Fruit fly (Drosophila melanogaster) whole organism, pupa: Measurements from ENCODE around the gene NT1.

Experiments used
- CG10348 ChIP-seq: fragments of 200-800 bp; sonication (Bioruptor generic); IDR thresholded peaks from 2 replicates; pipeline ENCODE4 v1.3.6; 2022; ENCODE audit warnings: missing biosample characterization, missing genetic modification characterization
- CG12605 ChIP-seq: fragments of 200-800 bp; sonication (Bioruptor generic); IDR thresholded peaks from 2 replicates; pipeline ENCODE4 v1.3.6; 2022; ENCODE audit warnings: missing biosample characterization, missing genetic modification characterization
- CG13204 ChIP-seq: fragments of 200-800 bp; sonication (Bioruptor generic); optimal IDR thresholded peaks from 2 replicates; lab custom pipeline; 2018; ENCODE audit warnings: missing biosample characterization, mild to moderate bottlenecking, missing genetic modification characterization, moderate library complexity
- CG14655 ChIP-seq: fragments of 200-800 bp; sonication (Bioruptor generic); optimal IDR thresholded peaks from 3 replicates; lab custom pipeline; 2017; ENCODE audit warnings: mild to moderate bottlenecking, missing biosample characterization, missing genetic modification reagents, missing genetic modification characterization
- CG15710 ChIP-seq: fragments of 200-800 bp; sonication (Bioruptor generic); optimal IDR thresholded peaks from 2 replicates; lab custom pipeline; 2018; ENCODE audit warnings: missing biosample characterization, mild to moderate bottlenecking, missing genetic modification characterization, moderate library complexity
- CG17806 ChIP-seq: fragments of 200-800 bp; sonication (Bioruptor generic); optimal IDR thresholded peaks from 2 replicates; lab custom pipeline; 2018; ENCODE audit warnings: missing biosample characterization, mild to moderate bottlenecking, missing genetic modification characterization, moderate library complexity
- CG32121 ChIP-seq: fragments of 200-800 bp; sonication (Bioruptor generic); IDR thresholded peaks from 2 replicates; pipeline ENCODE4 v1.3.6; 2022; ENCODE audit warnings: missing biosample characterization, missing genetic modification characterization
- CG34367 ChIP-seq: fragments of 200-800 bp; sonication (Bioruptor generic); optimal IDR thresholded peaks from 2 replicates; lab custom pipeline; 2018; ENCODE audit warnings: missing biosample characterization, mild to moderate bottlenecking, missing genetic modification characterization
- CG4496 ChIP-seq: fragments of 200-800 bp; sonication (Bioruptor generic); IDR thresholded peaks from 3 replicates; pipeline ENCODE4 v1.3.6; 2022; ENCODE audit warnings: missing biosample characterization, missing genetic modification characterization
- CG8159 ChIP-seq: fragments of 200-800 bp; sonication (Bioruptor generic); optimal IDR thresholded peaks from 3 replicates; lab custom pipeline; 2018; ENCODE audit warnings: missing biosample characterization, mild to moderate bottlenecking, missing genetic modification characterization, moderate library complexity
- CG8301 ChIP-seq: fragments of 200-800 bp; sonication (Bioruptor generic); optimal IDR thresholded peaks from 2 replicates; lab custom pipeline; 2018; ENCODE audit warnings: missing biosample characterization, mild to moderate bottlenecking, missing genetic modification characterization
- CG9948 ChIP-seq: fragments of 200-800 bp; sonication (Bioruptor generic); optimal IDR thresholded peaks from 2 replicates; lab custom pipeline; 2018; ENCODE audit warnings: missing biosample characterization, mild to moderate bottlenecking, missing genetic modification characterization, moderate library complexity
- D1 ChIP-seq: fragments of 200-800 bp; sonication (Bioruptor generic); optimal IDR thresholded peaks from 2 replicates; lab custom pipeline; 2018; ENCODE audit warnings: missing biosample characterization, mild to moderate bottlenecking, missing genetic modification characterization, moderate library complexity
- EcR ChIP-seq: fragments of 200-800 bp; sonication (Bioruptor generic); optimal IDR thresholded peaks from 3 replicates; lab custom pipeline; 2019; ENCODE audit warnings: missing biosample characterization, missing genetic modification characterization, mild to moderate bottlenecking, moderate library complexity, missing genetic modification reagents
- Ets98B ChIP-seq: fragments of 200-800 bp; sonication (Bioruptor generic); IDR thresholded peaks from 2 replicates; pipeline ENCODE4 v1.3.6; 2022; ENCODE audit warnings: missing biosample characterization, missing genetic modification characterization
- Pif1A ChIP-seq: fragments of 200-800 bp; sonication (Bioruptor generic); optimal IDR thresholded peaks from 3 replicates; lab custom pipeline; 2016; ENCODE audit warnings: missing biosample characterization, missing genetic modification characterization
- Pif1B ChIP-seq: fragments of 200-800 bp; sonication (Bioruptor generic); optimal IDR thresholded peaks from 3 replicates; lab custom pipeline; 2016; ENCODE audit warnings: missing biosample characterization, missing genetic modification characterization
- Snoo ChIP-seq: fragments of 200-800 bp; sonication (Bioruptor generic); optimal IDR thresholded peaks from 3 replicates; lab custom pipeline; 2017; ENCODE audit warnings: missing biosample characterization, mild to moderate bottlenecking, missing genetic modification characterization, inconsistent platforms
- fd96Ca ChIP-seq: fragments of 200-800 bp; sonication (Bioruptor generic); IDR thresholded peaks from 3 replicates; pipeline ENCODE4 v1.3.6; 2022; ENCODE audit warnings: missing biosample characterization, missing genetic modification characterization
- gl ChIP-seq: fragments of 200-800 bp; sonication (Bioruptor generic); optimal IDR thresholded peaks from 2 replicates; lab custom pipeline; 2018; ENCODE audit warnings: missing biosample characterization, mild to moderate bottlenecking, missing genetic modification characterization
- rn ChIP-seq: fragments of 200-800 bp; sonication (Bioruptor generic); IDR thresholded peaks from 2 replicates; pipeline ENCODE4 v1.3.6; 2022; ENCODE audit warnings: missing biosample characterization, missing genetic modification characterization

NT1 gene

dm6 chr3L:4510317-4510716, 2.1 kb upstream of the NT1 start:
- TF ChIP-seq rn (GFP tag; lab: Robert Waterston, UW) = no peak
- TF ChIP-seq CG4496 (GFP tag; lab: Robert Waterston, UW) = no peak
- no peak for TF ChIP-seq Snoo (tag; lab: Kevin White, UChicago)

dm6 chr3L:4508926-4509457, 759 bp upstream of the NT1 start:
- TF ChIP-seq Pif1B (peak; percentile 10), D1 (tag; lab: Kevin White, UChicago) (no peak), Pif1A (peak; percentile 3), CG15710 (tag; lab: Kevin White, UChicago) (no peak), Ets98B (GFP tag; lab: Robert Waterston, UW) (no peak), rn (GFP tag; lab: Robert Waterston, UW) (no peak), CG34367 (tag; lab: Kevin White, UChicago) (no peak), CG10348 (GFP tag; lab: Robert Waterston, UW) (no peak), CG13204 (GFP tag; lab: Kevin White, UChicago) (no peak), CG12605 (GFP tag; lab: Robert Waterston, UW) (no peak), CG14655 (GFP tag; lab: Kevin White, UChicago) (no peak), CG4496 (GFP tag; lab: Robert Waterston, UW) (no peak), CG32121 (no peak), CG8159 (tag; lab: Kevin White, UChicago) (no peak), Snoo (tag; lab: Kevin White, UChicago) (no peak), EcR (GFP tag; lab: Kevin White, UChicago) (no peak), CG8301 (tag; lab: Kevin White, UChicago) (no peak), gl (tag; lab: Kevin White, UChicago) (no peak), fd96Ca (GFP tag; lab: Robert Waterston, UW) (no peak), CG9948 (tag; lab: Kevin White, UChicago) (peak; percentile 1), CG17806 (tag; lab: Kevin White, UChicago) (no peak)

dm6 chr3L:4507846-4508245, 387 bp downstream of the NT1 start:
- TF ChIP-seq CG12605 (GFP tag; lab: Robert Waterston, UW) (no peak), CG13204 (GFP tag; lab: Kevin White, UChicago) (no peak), rn (GFP tag; lab: Robert Waterston, UW) (no peak), Ets98B (GFP tag; lab: Robert Waterston, UW) (no peak), CG8159 (tag; lab: Kevin White, UChicago) (no peak), CG9948 (tag; lab: Kevin White, UChicago) (no peak)
- TF ChIP-seq, all 21 proteins: peak for 0

dm6 chr3L:4501406-4501805, 6.8 kb downstream of the NT1 start:
- TF ChIP-seq Pif1B (no peak), Ets98B (GFP tag; lab: Robert Waterston, UW) (no peak), CG32121 (no peak), CG12605 (GFP tag; lab: Robert Waterston, UW) (no peak), CG10348 (GFP tag; lab: Robert Waterston, UW) (no peak), CG8159 (tag; lab: Kevin White, UChicago) (no peak), CG34367 (tag; lab: Kevin White, UChicago) (no peak), fd96Ca (GFP tag; lab: Robert Waterston, UW) (no peak), Snoo (tag; lab: Kevin White, UChicago) (no peak), CG8301 (tag; lab: Kevin White, UChicago) (no peak), EcR (GFP tag; lab: Kevin White, UChicago) (no peak), CG14655 (GFP tag; lab: Kevin White, UChicago) (no peak)
- TF ChIP-seq, all 21 proteins: peak for 0

dm6 chr3L:4500400-4500799, 7.8 kb downstream of the NT1 start, which contains the start of gene CG13720:
Gene CG13720 (minus strand): TSS chr3L:4500500.
- no peak for TF ChIP-seq Pif1A
- no peak for TF ChIP-seq D1 (tag; lab: Kevin White, UChicago)
- no peak for TF ChIP-seq CG12605 (GFP tag; lab: Robert Waterston, UW)
- peak; percentile 25 for TF ChIP-seq CG14655 (GFP tag; lab: Kevin White, UChicago)

- TF ChIP-seq CG14655 (GFP tag; lab: Kevin White, UChicago) = no peak
- no peak for TF ChIP-seq CG13204 (GFP tag; lab: Kevin White, UChicago)
- no peak for TF ChIP-seq Ets98B (GFP tag; lab: Robert Waterston, UW)
- TF ChIP-seq CG10348 (GFP tag; lab: Robert Waterston, UW) = no peak
- no peak for TF ChIP-seq Pif1B
- no peak for TF ChIP-seq CG8301 (tag; lab: Kevin White, UChicago)
- no peak for TF ChIP-seq gl (tag; lab: Kevin White, UChicago)
- TF ChIP-seq CG15710 (tag; lab: Kevin White, UChicago) = no peak
- no peak for TF ChIP-seq EcR (GFP tag; lab: Kevin White, UChicago)
- TF ChIP-seq CG12605 (GFP tag; lab: Robert Waterston, UW) = no peak
- TF ChIP-seq CG8159 (tag; lab: Kevin White, UChicago) = no peak
- no peak for TF ChIP-seq CG34367 (tag; lab: Kevin White, UChicago)
- TF ChIP-seq rn (GFP tag; lab: Robert Waterston, UW) = no peak
- no peak for TF ChIP-seq CG9948 (tag; lab: Kevin White, UChicago)
- no peak for TF ChIP-seq D1 (tag; lab: Kevin White, UChicago)
- no peak for TF ChIP-seq CG4496 (GFP tag; lab: Robert Waterston, UW)
- TF ChIP-seq CG17806 (tag; lab: Kevin White, UChicago) = no peak
- TF ChIP-seq Snoo (tag; lab: Kevin White, UChicago) = no peak
These were observed 10.6 kb downstream of the NT1 start, which contains the start of gene CG13721 for dm6 chr3L:4497677-4498076. Gene CG13721 (minus strand): TSS chr3L:4497777.
